Worm (Caenorhabditis elegans): ENCODE data around the gene madf-5.

DNA sequence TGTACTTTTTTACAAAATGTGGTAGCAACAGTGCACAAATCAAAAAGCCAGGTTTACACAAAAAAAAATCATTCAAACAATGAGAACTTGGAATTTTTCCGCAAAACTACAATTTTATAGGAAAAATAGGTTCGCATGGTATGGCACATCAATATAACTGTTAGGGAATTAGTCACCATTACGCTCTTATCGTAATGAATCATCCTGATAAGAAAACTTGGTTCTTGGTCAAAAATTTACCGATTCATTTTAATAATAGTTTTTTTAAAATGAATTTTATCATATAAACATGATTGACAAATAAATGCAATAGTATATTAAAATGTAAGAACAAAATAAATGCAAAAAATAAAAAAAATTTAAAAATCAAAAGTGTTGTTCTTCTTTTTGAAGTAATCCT, 32.9 kb upstream of the madf-5 start:
- TF ChIP-seq aptf-3 (GFP tag; IDR thresholded peaks at IDR 0.05) (no peak), akir-1 (GFP tag; optimal IDR thresholded peaks at IDR 0.05) (no peak), attf-3 (GFP tag; conservative IDR thresholded peaks at IDR 0.05) (no peak)
